Worm (Caenorhabditis elegans) whole organism, young adult: ENCODE results near the gene oac-38.

Experiments used
- F49E8.2 ChIP-seq: sonication (generic microtip); optimal IDR thresholded peaks from 3 replicates; lab custom pipeline; 2017; ENCODE audit warnings: missing genetic modification characterization, mild to moderate bottlenecking, missing compliant biosample characterization, antibody characterized with exemption, moderate library complexity; ENCODE audit not compliant: insufficient read depth
- Y56A3A.18 ChIP-seq: fragments of 200-800 bp; sonication (Bioruptor generic); IDR thresholded peaks from 2 replicates; pipeline ENCODE4 v1.3.6; 2022; ENCODE audit warnings: missing genetic modification reagents, missing genetic modification characterization, missing compliant biosample characterization
- dpl-1 ChIP-seq: fragments of 150-350 bp; optimal IDR thresholded peaks from 2 replicates; lab custom pipeline; 2014; ENCODE audit warnings: missing biosample characterization, missing genetic modification reagents, missing genetic modification characterization
- nfyb-1 ChIP-seq: fragments of 200-800 bp; sonication (Bioruptor generic); IDR thresholded peaks from 2 replicates; pipeline ENCODE4 v1.3.6; 2022; ENCODE audit warnings: missing genetic modification reagents, missing genetic modification characterization, missing compliant biosample characterization
- nhr-120 ChIP-seq: fragments of 200-800 bp; sonication (Bioruptor generic); IDR thresholded peaks from 2 replicates; pipeline ENCODE4 v1.3.6; 2022; ENCODE audit warnings: missing genetic modification characterization, missing compliant biosample characterization
- snpc-3.4 ChIP-seq: sonication (generic microtip); optimal IDR thresholded peaks from 2 replicates; lab custom pipeline; 2017; ENCODE audit warnings: missing genetic modification characterization, mild to moderate bottlenecking, missing compliant biosample characterization, antibody characterized with exemption, moderate library complexity, missing genotype, missing genetic modification reagents
- tlf-1 ChIP-seq: fragments of 200-800 bp; sonication (Bioruptor generic); optimal IDR thresholded peaks from 2 replicates; lab custom pipeline; 2018; ENCODE audit warnings: mild to moderate bottlenecking, missing genetic modification characterization, missing compliant biosample characterization
- xnd-1 ChIP-seq: sonication (generic microtip); optimal IDR thresholded peaks from 2 replicates; lab custom pipeline; 2016; ENCODE audit warnings: missing genotype, missing genetic modification reagents, missing genetic modification characterization, missing compliant biosample characterization

DNA sequence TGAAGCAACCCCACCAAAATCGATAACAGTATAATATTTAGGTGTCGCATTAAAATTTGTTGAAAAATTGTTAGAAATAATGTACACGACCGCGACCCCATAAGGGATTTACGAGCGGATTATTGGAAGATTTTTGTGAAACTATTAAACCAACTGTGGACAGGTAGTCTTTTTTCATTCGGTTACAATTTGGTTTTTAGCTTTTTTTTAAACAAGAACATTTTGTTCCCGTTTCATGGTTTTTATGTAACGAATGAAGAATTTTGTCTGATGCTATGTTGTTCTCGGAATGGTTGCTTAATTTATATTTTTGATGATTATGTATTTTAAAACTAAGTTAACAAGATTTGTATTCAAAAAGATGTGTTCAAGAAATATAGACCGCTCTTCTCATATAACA lies 23.2 kb upstream of the oac-38 start, which contains the start of gene R05A10.3:
- TF ChIP-seq nfyb-1 (GFP tag; lab: Robert Waterston, UW) = no peak
- TF ChIP-seq xnd-1 = no peak
- TF ChIP-seq Y56A3A.18 (GFP tag; lab: Robert Waterston, UW) = no peak
- TF ChIP-seq F49E8.2 (tag; lab: Kevin White, UChicago) = no peak
- no peak for TF ChIP-seq nhr-120 (GFP tag; lab: Robert Waterston, UW)
- TF ChIP-seq dpl-1 (GFP tag; lab: Kevin White, UChicago) = no peak
- no peak for TF ChIP-seq snpc-3.4 (tag; lab: Kevin White, UChicago)
- no peak for TF ChIP-seq tlf-1 (GFP tag; lab: Kevin White, UChicago)
